Worm (Caenorhabditis elegans) whole organism, L4/young adult: Measurements from ENCODE around the gene F35E8.9.

Experiments used
- W03F9.2 ChIP-seq: fragments of 150-350 bp; optimal IDR thresholded peaks from 2 replicates; lab custom pipeline; 2014; ENCODE audit warnings: missing biosample characterization, missing genetic modification characterization
- dao-5 ChIP-seq: sonication (generic microtip); optimal IDR thresholded peaks from 2 replicates; lab custom pipeline; 2016; ENCODE audit warnings: missing genotype, missing genetic modification characterization, moderate library complexity, missing compliant biosample characterization
- him-1 ChIP-seq: sonication (generic microtip); optimal IDR thresholded peaks from 2 replicates; lab custom pipeline; 2016; ENCODE audit warnings: missing genotype, missing genetic modification reagents, missing genetic modification characterization, missing compliant biosample characterization

DNA sequence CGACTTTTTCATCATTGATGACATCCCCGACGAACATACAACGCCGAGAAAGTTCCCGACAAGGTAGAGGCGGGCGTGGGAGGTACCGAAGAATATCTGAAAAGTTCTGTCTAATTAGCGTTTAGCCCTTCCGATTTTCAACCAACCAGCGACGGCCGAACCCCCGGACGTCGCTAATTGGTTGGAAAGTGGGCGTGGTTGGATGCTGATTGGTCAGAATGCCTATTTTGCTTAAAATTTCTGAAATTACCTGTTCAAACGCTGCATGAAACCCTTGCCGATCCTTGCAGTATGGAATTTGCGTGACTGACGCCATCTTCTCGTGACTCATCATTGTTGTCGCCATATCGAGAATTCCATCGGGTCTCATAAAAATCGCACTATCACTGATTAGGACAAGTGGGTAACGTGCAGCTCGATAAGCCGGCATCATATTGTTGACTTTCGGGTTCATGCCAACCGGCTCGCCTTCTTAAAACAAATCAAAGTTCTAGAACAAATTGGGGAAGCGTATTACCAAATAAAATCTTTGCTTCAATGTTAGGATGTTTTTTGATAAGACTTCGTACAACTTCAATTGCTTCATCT, 29.6 kb downstream of the F35E8.9 start:
- TF ChIP-seq W03F9.2 (tag; lab: Kevin White, UChicago) (no peak), dao-5 (tag; lab: Kevin White, UChicago) (no peak), him-1 (tag; lab: Kevin White, UChicago) (no peak)
